Worm (Caenorhabditis elegans) whole organism, late embryonic: ENCODE results near the gene spat-3.

Source experiments
- F13H6.1 ChIP-seq: sonication (generic microtip); optimal IDR thresholded peaks from 2 replicates; lab custom pipeline; 2016; ENCODE audit warnings: missing genetic modification characterization, missing compliant biosample characterization
- K02D7.2 ChIP-seq: sonication (generic microtip); optimal IDR thresholded peaks from 2 replicates; lab custom pipeline; 2017; ENCODE audit warnings: mild to moderate bottlenecking, missing genetic modification characterization, missing compliant biosample characterization
- K09A11.1 ChIP-seq: sonication (generic microtip); optimal IDR thresholded peaks from 2 replicates; lab custom pipeline; 2017; ENCODE audit warnings: antibody characterized with exemption, mild to moderate bottlenecking, missing genetic modification characterization, missing compliant biosample characterization; ENCODE audit not compliant: insufficient read depth
- T23F11.4 ChIP-seq: fragments of 200-800 bp; sonication (Bioruptor generic); optimal IDR thresholded peaks from 2 replicates; lab custom pipeline; 2018; ENCODE audit warnings: mild to moderate bottlenecking, missing genetic modification characterization, missing compliant biosample characterization
- ceh-22 ChIP-seq: sonication (generic microtip); optimal IDR thresholded peaks from 2 replicates; lab custom pipeline; 2017; ENCODE audit warnings: missing biosample characterization, missing genetic modification characterization
- fkh-10 ChIP-seq: fragments of 150-350 bp; optimal IDR thresholded peaks from 2 replicates; lab custom pipeline; 2014; ENCODE audit warnings: missing biosample characterization, missing genetic modification reagents, missing genetic modification characterization
- hlh-6 ChIP-seq: sonication (generic microtip); optimal IDR thresholded peaks from 2 replicates; lab custom pipeline; 2016; ENCODE audit warnings: missing genotype, missing genetic modification characterization, missing compliant biosample characterization
- pax-1 ChIP-seq: fragments of 150-350 bp; optimal IDR thresholded peaks from 2 replicates; lab custom pipeline; 2014; ENCODE audit warnings: missing biosample characterization, missing genetic modification characterization
- pha-4 ChIP-seq: fragments of 150-350 bp; optimal IDR thresholded peaks from 2 replicates; lab custom pipeline; 2018; ENCODE audit warnings: missing biosample characterization, missing genetic modification reagents, missing genetic modification characterization
- pqm-1 ChIP-seq: sonication (generic microtip); optimal IDR thresholded peaks from 2 replicates; lab custom pipeline; 2016; ENCODE audit warnings: missing genetic modification characterization, missing compliant biosample characterization
- tbx-2 ChIP-seq: sonication (generic microtip); optimal IDR thresholded peaks from 2 replicates; lab custom pipeline; 2016; ENCODE audit warnings: missing genetic modification characterization, missing compliant biosample characterization
- zip-5 ChIP-seq: sonication (generic microtip); optimal IDR thresholded peaks from 2 replicates; lab custom pipeline; 2016; ENCODE audit warnings: missing genetic modification characterization, missing compliant biosample characterization

DNA sequence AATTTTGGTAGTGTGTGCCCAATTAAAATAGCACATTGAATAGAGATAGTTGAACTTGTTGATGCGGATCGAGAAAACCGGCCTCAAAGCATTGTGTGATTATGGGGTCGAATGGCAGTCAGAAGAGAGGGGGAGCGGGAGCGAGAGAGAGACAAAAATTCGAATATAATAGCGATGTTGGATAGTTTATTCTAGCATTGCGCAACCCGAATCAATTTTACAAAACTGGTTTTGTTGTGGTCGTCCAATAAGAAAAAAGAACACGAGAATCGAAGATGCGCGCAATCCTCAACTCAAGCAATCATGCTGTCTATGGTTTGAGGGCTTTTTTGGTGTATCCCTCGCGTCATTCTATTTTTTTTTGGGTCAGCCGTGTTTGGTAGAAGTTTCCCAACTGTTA, 52.2 kb downstream of the spat-3 start:
- TF ChIP-seq zip-5 (tag; lab: Kevin White, UChicago) (no peak), hlh-6 (tag; lab: Kevin White, UChicago) (no peak), pqm-1 (no peak), T23F11.4 (GFP tag; lab: Kevin White, UChicago) (no peak), ceh-22 (no peak), pax-1 (no peak), fkh-10 (GFP tag; lab: Kevin White, UChicago) (no peak), F13H6.1 (tag; lab: Kevin White, UChicago) (no peak), pha-4 (tag; lab: Kevin White, UChicago) (no peak), K09A11.1 (tag; lab: Kevin White, UChicago) (no peak), tbx-2 (tag; lab: Kevin White, UChicago) (no peak), K02D7.2 (tag; lab: Kevin White, UChicago) (no peak)
